Fruit fly (Drosophila melanogaster): ENCODE results near the gene sdt.

- TF ChIP-seq CG32006 (GFP tag; optimal IDR thresholded peaks at IDR 0.05): no peak
- no peak for TF ChIP-seq CG1621 (tag; optimal IDR thresholded peaks at IDR 0.05)
- TF ChIP-seq Hr4 (GFP tag; optimal IDR thresholded peaks at IDR 0.05): no peak
- no peak for TF ChIP-seq CG7368 (GFP tag; optimal IDR thresholded peaks at IDR 0.05)
- TF ChIP-seq dsx (GFP tag; optimal IDR thresholded peaks at IDR 0.05; ENCODE audit: poor library complexity, severe bottlenecking): no peak
- TF ChIP-seq CG9139 (GFP tag; optimal IDR thresholded peaks at IDR 0.05): no peak
- TF ChIP-seq Eip75B (GFP tag; optimal IDR thresholded peaks at IDR 0.05): no peak
- TF ChIP-seq fd85E (GFP tag; optimal IDR thresholded peaks at IDR 0.05): no peak
- TF ChIP-seq CG8119 (GFP tag; IDR thresholded peaks at IDR 0.05): no peak
- TF ChIP-seq CG4318 (GFP tag; optimal IDR thresholded peaks at IDR 0.05): no peak
- TF ChIP-seq CG8632 (GFP tag; optimal IDR thresholded peaks at IDR 0.05): no peak
Observed at dm6 chrX:8251268-8251996, 73.1 kb downstream of the sdt start, which contains the start of gene ND-75.
